Worm (Caenorhabditis elegans): Measurements from ENCODE around the gene scav-4.

ce11 chrX:13006734-13007133, 25.2 kb downstream of the scav-4 start:
- TF ChIP-seq flt-1 (GFP tag; IDR thresholded peaks at IDR 0.05) (no peak), hmg-4 (GFP tag; optimal IDR thresholded peaks at IDR 0.05) (no peak), sea-1 (GFP tag; conservative IDR thresholded peaks at IDR 0.05) (no peak), tra-4 (tag; optimal IDR thresholded peaks at IDR 0.05) (no peak), hnd-1 (tag; optimal IDR thresholded peaks at IDR 0.05) (no peak), tbx-11 (GFP tag; IDR thresholded peaks at IDR 0.05) (no peak), ama-1 (optimal IDR thresholded peaks at IDR 0.05) (no peak), ets-7 (tag; optimal IDR thresholded peaks at IDR 0.05) (no peak)
